Fruit fly (Drosophila melanogaster): ENCODE data around the gene xit.

xit gene

dm6 chrX:6793390-6793789 is 27.4 kb upstream of the xit start:
- TF ChIP-seq CG15011 (GFP tag; optimal IDR thresholded peaks at IDR 0.05), result peak; percentile 44
- peak; percentile 51 for TF ChIP-seq Camta (GFP tag; optimal IDR thresholded peaks at IDR 0.05)
- peak; percentile 54 for TF ChIP-seq Asciz (GFP tag; optimal IDR thresholded peaks at IDR 0.05)
- TF ChIP-seq CG2199 (GFP tag; IDR thresholded peaks at IDR 0.05), result no peak
- peak; percentile 7 for TF ChIP-seq luna (GFP tag; optimal IDR thresholded peaks at IDR 0.05)
- TF ChIP-seq CG34224 (GFP tag; IDR thresholded peaks at IDR 0.05; ENCODE audit: partially characterized antibody), result no peak
- TF ChIP-seq gfzf (GFP tag; optimal IDR thresholded peaks at IDR 0.05), result no peak
- peak; percentile 59 for TF ChIP-seq CG10209 (GFP tag; optimal IDR thresholded peaks at IDR 0.05)
- TF ChIP-seq Usf (GFP tag; optimal IDR thresholded peaks at IDR 0.05), result peak; percentile 29
- peak; percentile 56 for TF ChIP-seq CG14050 (GFP tag; IDR thresholded peaks at IDR 0.05)
- TF ChIP-seq CG32772 (GFP tag; IDR thresholded peaks at IDR 0.05), result peak; percentile 59
- TF ChIP-seq Rx (GFP tag; IDR thresholded peaks at IDR 0.05), result peak; percentile 72
- TF ChIP-seq disco-r (GFP tag; optimal IDR thresholded peaks at IDR 0.05), result peak; percentile 45
- TF ChIP-seq dm (GFP tag; optimal IDR thresholded peaks at IDR 0.05), result peak; percentile 24
- TF ChIP-seq fd102C (GFP tag; optimal IDR thresholded peaks at IDR 0.05), result no peak
- no peak for TF ChIP-seq CG16813 (GFP tag; IDR thresholded peaks at IDR 0.05; ENCODE audit: partially characterized antibody)
- TF ChIP-seq Blimp-1 (GFP tag; optimal IDR thresholded peaks at IDR 0.05), result peak; percentile 50
- no peak for TF ChIP-seq CG4328 (GFP tag; optimal IDR thresholded peaks at IDR 0.05)
- TF ChIP-seq pfk (GFP tag; optimal IDR thresholded peaks at IDR 0.05), result no peak
- TF ChIP-seq Nf-YC (tag; optimal IDR thresholded peaks at IDR 0.05), result no peak
- peak; percentile 18 for TF ChIP-seq Nf-YB (GFP tag; optimal IDR thresholded peaks at IDR 0.05)
- TF ChIP-seq sob (GFP tag; IDR thresholded peaks at IDR 0.05), result peak; percentile 77
- TF ChIP-seq scrt (GFP tag; optimal IDR thresholded peaks at IDR 0.05), result peak; percentile 66
- peak; percentile 86 for TF ChIP-seq sens (GFP tag)
- TF ChIP-seq CG15696 (tag; optimal IDR thresholded peaks at IDR 0.05), result no peak
- peak; percentile 70 for TF ChIP-seq CG3847 (GFP tag; IDR thresholded peaks at IDR 0.05)
- peak; percentile 75 for TF ChIP-seq pho (GFP tag; optimal IDR thresholded peaks at IDR 0.05)
- TF ChIP-seq twi (tag; optimal IDR thresholded peaks at IDR 0.05), result no peak
- no peak for TF ChIP-seq CG10431 (GFP tag; optimal IDR thresholded peaks at IDR 0.05)
- TF ChIP-seq CG7745 (tag; optimal IDR thresholded peaks at IDR 0.05), result no peak
- TF ChIP-seq CG1603 (tag; optimal IDR thresholded peaks at IDR 0.05), result peak; percentile 81
- peak; percentile 63 for TF ChIP-seq ranshi (GFP tag; IDR thresholded peaks at IDR 0.05)
- TF ChIP-seq dmrt99B (tag; optimal IDR thresholded peaks at IDR 0.05), result peak; percentile 86
- TF ChIP-seq seq (GFP tag; IDR thresholded peaks at IDR 0.05), result peak; percentile 68
- no peak for TF ChIP-seq Sin3A (optimal IDR thresholded peaks at IDR 0.05)
- no peak for TF ChIP-seq zen2 (GFP tag; IDR thresholded peaks at IDR 0.05; ENCODE audit: partially characterized antibody)
- peak; percentile 66; the same call in 1 of the 3 replicates for TF ChIP-seq so (GFP tag; IDR thresholded peaks at IDR 0.05)
- peak; percentile 63; the same call in 1 of the 2 replicates for TF ChIP-seq Taf1 (GFP tag; IDR thresholded peaks at IDR 0.05)
- TF ChIP-seq CG9797 (GFP tag; optimal IDR thresholded peaks at IDR 0.05), result no peak
- TF ChIP-seq crc (GFP tag; optimal IDR thresholded peaks at IDR 0.05), result peak; percentile 43
- no peak for TF ChIP-seq Hey (tag; optimal IDR thresholded peaks at IDR 0.05)
- peak; percentile 60 for TF ChIP-seq tap (tag; optimal IDR thresholded peaks at IDR 0.05)
- TF ChIP-seq D19A (tag; optimal IDR thresholded peaks at IDR 0.05), result no peak
- TF ChIP-seq Gsc (GFP tag; IDR thresholded peaks at IDR 0.05), result no peak
- TF ChIP-seq fd64A (GFP tag; optimal IDR thresholded peaks at IDR 0.05), result no peak
- TF ChIP-seq CG9876 (GFP tag; optimal IDR thresholded peaks at IDR 0.05), result peak; percentile 47
- peak; percentile 83 for TF ChIP-seq Sox102F (GFP tag; optimal IDR thresholded peaks at IDR 0.05)
- TF ChIP-seq MBD-R2 (GFP tag; IDR thresholded peaks at IDR 0.05), result peak; percentile 52; the same call in 1 of the 2 replicates
- TF ChIP-seq fru (optimal IDR thresholded peaks at IDR 0.05), result no peak
- TF ChIP-seq hb (GFP tag; IDR thresholded peaks at IDR 0.05; ENCODE audit: partially characterized antibody), result no peak
- TF ChIP-seq CG8388 (GFP tag; optimal IDR thresholded peaks at IDR 0.05), result peak; percentile 55
- peak; percentile 83 for TF ChIP-seq her (GFP tag; optimal IDR thresholded peaks at IDR 0.05)
